Worm (Caenorhabditis elegans) whole organism, L4 larva: ENCODE data around the gene fbxa-60.

Experiments used
- F49E8.2 ChIP-seq: sonication (generic microtip); optimal IDR thresholded peaks from 2 replicates; lab custom pipeline; 2016; ENCODE audit warnings: missing compliant biosample characterization, mild to moderate bottlenecking, missing genetic modification characterization, borderline replicate concordance
- T26A8.4 ChIP-seq: fragments of 200-800 bp; sonication (Bioruptor generic); IDR thresholded peaks from 2 replicates; pipeline ENCODE4 v1.3.6; 2022; ENCODE audit warnings: missing genetic modification characterization, missing compliant biosample characterization
- daf-12 ChIP-seq: fragments of 150-350 bp; optimal IDR thresholded peaks from 2 replicates; lab custom pipeline; 2014; ENCODE audit warnings: missing biosample characterization, missing genetic modification reagents, missing genetic modification characterization
- nhr-11 ChIP-seq: fragments of 150-350 bp; optimal IDR thresholded peaks from 2 replicates; lab custom pipeline; 2014; ENCODE audit warnings: missing biosample characterization, missing genetic modification characterization
- nhr-76 ChIP-seq: fragments of 150-350 bp; optimal IDR thresholded peaks from 2 replicates; lab custom pipeline; 2014; ENCODE audit warnings: missing biosample characterization, missing genetic modification characterization
- nhr-77 ChIP-seq: fragments of 150-350 bp; optimal IDR thresholded peaks from 2 replicates; lab custom pipeline; 2014; ENCODE audit warnings: missing biosample characterization, missing genetic modification characterization
- pqm-1 ChIP-seq: sonication (generic microtip); optimal IDR thresholded peaks from 2 replicates; lab custom pipeline; 2017; ENCODE audit warnings: missing biosample characterization, missing genetic modification characterization
- zfp-2 ChIP-seq: sonication (generic microtip); optimal IDR thresholded peaks from 2 replicates; lab custom pipeline; 2016; ENCODE audit warnings: mild to moderate bottlenecking, missing genetic modification characterization, missing compliant biosample characterization

DNA sequence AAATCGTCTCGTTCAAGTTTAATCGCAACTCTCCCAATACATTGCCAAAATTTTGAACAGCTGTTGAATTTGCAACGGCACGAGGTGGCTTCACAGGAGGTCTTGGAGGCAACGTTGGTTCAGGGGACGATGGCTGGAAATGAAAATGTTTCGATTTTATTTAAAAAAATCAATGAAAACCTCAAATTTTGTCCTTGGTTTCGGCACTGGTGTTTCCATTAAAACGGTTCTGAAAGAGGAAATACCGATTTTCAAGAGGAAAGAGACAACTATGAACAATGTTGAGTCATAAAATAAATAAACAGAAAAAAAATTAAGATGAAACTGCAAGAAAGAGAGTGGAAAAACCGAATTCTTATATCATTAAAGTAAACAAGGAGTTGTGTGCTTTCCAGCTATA, 38.8 kb downstream of the fbxa-60 start, which contains the start of gene F23H11.4:
- TF ChIP-seq nhr-76 (tag; lab: Kevin White, UChicago) (no peak), daf-12 (no peak), pqm-1 (tag; lab: Kevin White, UChicago) (no peak), nhr-77 (tag; lab: Kevin White, UChicago) (no peak), zfp-2 (tag; lab: Kevin White, UChicago) (no peak), nhr-11 (tag; lab: Kevin White, UChicago) (no peak), T26A8.4 (GFP tag; lab: Robert Waterston, UW) (no peak), F49E8.2 (tag; lab: Kevin White, UChicago) (no peak)
